Fruit fly (Drosophila melanogaster) whole organism, wandering third instar larva: ENCODE measurements around the gene Prp3.
A peak's percentile ranks its signal among the peaks of the same experiment; 100 is the strongest.

Experiments
- Abd-B ChIP-seq: fragments of >200 bp; optimal IDR thresholded peaks from 2 replicates; lab custom pipeline; 2017; ENCODE audit warnings: missing biosample characterization, missing genetic modification characterization
- CG32264 ChIP-seq: fragments of 200-800 bp; sonication (Bioruptor generic); optimal IDR thresholded peaks from 2 replicates; lab custom pipeline; 2016; ENCODE audit warnings: missing biosample characterization, missing genetic modification characterization
- CG9705 ChIP-seq: fragments of 200-800 bp; sonication (Bioruptor generic); optimal IDR thresholded peaks from 2 replicates; lab custom pipeline; 2018; ENCODE audit warnings: missing biosample characterization, mild to moderate bottlenecking, missing genetic modification characterization
- CrebA ChIP-seq: fragments of 200-800 bp; sonication (Bioruptor generic); optimal IDR thresholded peaks from 2 replicates; lab custom pipeline; 2016; ENCODE audit warnings: missing biosample characterization, mild to moderate bottlenecking, missing genetic modification characterization, borderline replicate concordance
- Dfd ChIP-seq: fragments of >200 bp; optimal IDR thresholded peaks from 2 replicates; lab custom pipeline; 2017; ENCODE audit warnings: missing biosample characterization, missing genetic modification characterization
- Dif ChIP-seq: fragments of 200-275, 200-300 bp; sonication (Bioruptor generic); optimal IDR thresholded peaks from 2 replicates; lab custom pipeline; 2018; ENCODE audit warnings: missing biosample characterization, missing genetic modification characterization; ENCODE audit not compliant: partially characterized antibody
- GATAd ChIP-seq: sonication (Bioruptor generic); optimal IDR thresholded peaks from 2 replicates; lab custom pipeline; 2016; ENCODE audit warnings: missing biosample characterization, missing genetic modification characterization
- HLH106 ChIP-seq: fragments of 200-800 bp; optimal IDR thresholded peaks from 3 replicates; lab custom pipeline; 2019; ENCODE audit warnings: missing biosample characterization, mild to moderate bottlenecking, missing genetic modification characterization, moderate library complexity
- Hnf4 ChIP-seq: fragments of 200-800 bp; sonication (Bioruptor generic); optimal IDR thresholded peaks from 2 replicates; lab custom pipeline; 2016; ENCODE audit warnings: missing biosample characterization, mild to moderate bottlenecking, missing genetic modification characterization
- Hr78 ChIP-seq: fragments of >200 bp; optimal IDR thresholded peaks from 2 replicates; lab custom pipeline; 2017; ENCODE audit warnings: missing biosample characterization, missing genetic modification characterization
- Hr83 ChIP-seq: fragments of 200-300 bp; sonication (Bioruptor generic); optimal IDR thresholded peaks from 2 replicates; lab custom pipeline; 2016; ENCODE audit warnings: missing biosample characterization, mild to moderate bottlenecking, missing genetic modification characterization, moderate library complexity; ENCODE audit not compliant: poor library complexity, severe bottlenecking
- Jra ChIP-seq: sonication (Bioruptor generic); optimal IDR thresholded peaks from 2 replicates; lab custom pipeline; 2016; ENCODE audit warnings: missing biosample characterization, missing genetic modification characterization
- Mio ChIP-seq: sonication (Bioruptor generic); optimal IDR thresholded peaks from 2 replicates; lab custom pipeline; 2016; ENCODE audit warnings: missing biosample characterization, missing genetic modification characterization
- Myc ChIP-seq: fragments of >200 bp; optimal IDR thresholded peaks from 2 replicates; lab custom pipeline; 2017
- N ChIP-seq: fragments of >200 bp; optimal IDR thresholded peaks from 2 replicates; lab custom pipeline; 2018; ENCODE audit warnings: missing biosample characterization, missing external identifiers, missing genetic modification characterization
- OdsH ChIP-seq: fragments of 200-800 bp; sonication (Bioruptor generic); optimal IDR thresholded peaks from 2 replicates; lab custom pipeline; 2016; ENCODE audit warnings: missing biosample characterization, mild to moderate bottlenecking, missing genetic modification characterization
- Rel ChIP-seq, 2 experiments: fragments of 200-800 bp; sonication (Bioruptor generic) in 1 of 2; optimal IDR thresholded peaks; 2 replicates in 1 of 2; 3 replicates in 1 of 2; lab custom pipeline; 2016 to 2019; ENCODE audit warnings: mild to moderate bottlenecking in 2 of 2, missing biosample characterization in 2 of 2, missing genetic modification characterization in 2 of 2, moderate library complexity in 1 of 2
- Sp1 ChIP-seq: fragments of 200-800 bp; sonication (Bioruptor generic); optimal IDR thresholded peaks from 3 replicates; lab custom pipeline; 2019; ENCODE audit warnings: missing biosample characterization, mild to moderate bottlenecking, missing genetic modification characterization, moderate library complexity
- Vsx2 ChIP-seq: fragments of 200-300, 225-300 bp; sonication (Bioruptor generic); optimal IDR thresholded peaks from 2 replicates; lab custom pipeline; 2018; ENCODE audit warnings: missing biosample characterization, missing genetic modification characterization; ENCODE audit not compliant: partially characterized antibody
- br ChIP-seq: fragments of 200-800 bp; sonication (Bioruptor generic); optimal IDR thresholded peaks from 2 replicates; lab custom pipeline; 2016; ENCODE audit warnings: missing biosample characterization, missing genetic modification characterization
- brk ChIP-seq: fragments of 200-800 bp; sonication (Bioruptor generic); optimal IDR thresholded peaks from 2 replicates; lab custom pipeline; 2016; ENCODE audit warnings: missing biosample characterization, mild to moderate bottlenecking, missing genetic modification characterization
- dl ChIP-seq, 2 experiments: fragments of 175-275, 200-275 bp in 1 of 2; fragments of 200-275 bp in 1 of 2; sonication (Bioruptor generic); optimal IDR thresholded peaks; lab custom pipeline; 2018; ENCODE audit warnings: mild to moderate bottlenecking in 2 of 2, missing biosample characterization in 2 of 2, missing genetic modification characterization in 2 of 2, moderate library complexity in 2 of 2; ENCODE audit not compliant: partially characterized antibody in 2 of 2, insufficient read depth in 1 of 2
- dmrt93B ChIP-seq: fragments of 200-800 bp; sonication (Bioruptor generic); optimal IDR thresholded peaks from 2 replicates; lab custom pipeline; 2018; ENCODE audit warnings: missing biosample characterization, mild to moderate bottlenecking, missing genetic modification characterization
- dsf ChIP-seq: sonication (Bioruptor generic); optimal IDR thresholded peaks from 2 replicates; lab custom pipeline; 2016; ENCODE audit warnings: missing biosample characterization, missing genetic modification characterization, borderline replicate concordance
- ey ChIP-seq: fragments of 200-800 bp; sonication (Bioruptor generic); optimal IDR thresholded peaks from 2 replicates; lab custom pipeline; 2016; ENCODE audit warnings: missing biosample characterization, missing genetic modification characterization
- foxo ChIP-seq, 2 experiments: fragments of 200-800 bp; sonication (Bioruptor generic); optimal IDR thresholded peaks; 2 replicates in 1 of 2; 3 replicates in 1 of 2; lab custom pipeline; 2016 to 2017; ENCODE audit warnings: missing biosample characterization in 2 of 2, missing genetic modification characterization in 2 of 2
- fru ChIP-seq: fragments of 200-800 bp; sonication (Bioruptor generic); optimal IDR thresholded peaks from 3 replicates; lab custom pipeline; 2016; ENCODE audit warnings: missing biosample characterization, mild to moderate bottlenecking, missing genetic modification characterization
- h ChIP-seq: fragments of 200-800 bp; sonication (Bioruptor generic); optimal IDR thresholded peaks from 3 replicates; lab custom pipeline; 2016; ENCODE audit warnings: missing biosample characterization, mild to moderate bottlenecking, missing genetic modification characterization
- jim ChIP-seq: fragments of 175-275, 200-325 bp; sonication (Bioruptor generic); optimal IDR thresholded peaks from 2 replicates; lab custom pipeline; 2016; ENCODE audit warnings: missing biosample characterization, mild to moderate bottlenecking, missing genetic modification characterization
- lola ChIP-seq: fragments of >200 bp; optimal IDR thresholded peaks from 2 replicates; lab custom pipeline; 2017; ENCODE audit warnings: missing biosample characterization, missing genetic modification characterization
- pan ChIP-seq: fragments of >200 bp; optimal IDR thresholded peaks from 2 replicates; lab custom pipeline; 2017
- psq ChIP-seq: fragments of 200-800 bp; sonication (Bioruptor generic); optimal IDR thresholded peaks from 3 replicates; lab custom pipeline; 2017; ENCODE audit warnings: missing biosample characterization, mild to moderate bottlenecking, missing genetic modification characterization, moderate library complexity
- rgr ChIP-seq: fragments of 200-800 bp; sonication (Bioruptor generic); optimal IDR thresholded peaks from 3 replicates; lab custom pipeline; 2016; ENCODE audit warnings: missing biosample characterization, mild to moderate bottlenecking, missing genetic modification characterization
- sage ChIP-seq: fragments of 200-800 bp; sonication (Bioruptor generic); optimal IDR thresholded peaks from 2 replicates; lab custom pipeline; 2016; ENCODE audit warnings: missing biosample characterization, mild to moderate bottlenecking, missing genetic modification characterization
- sv ChIP-seq: fragments of 200-800 bp; sonication (Bioruptor generic); optimal IDR thresholded peaks from 3 replicates; lab custom pipeline; 2016; ENCODE audit warnings: missing biosample characterization, missing genetic modification characterization
- tai ChIP-seq: sonication (Bioruptor generic); optimal IDR thresholded peaks from 2 replicates; lab custom pipeline; 2016; ENCODE audit warnings: missing biosample characterization, missing genetic modification characterization
- usp ChIP-seq: fragments of >200 bp; optimal IDR thresholded peaks from 2 replicates; lab custom pipeline; 2017; ENCODE audit warnings: missing biosample characterization, missing genetic modification characterization
- woc ChIP-seq: sonication (Bioruptor generic); optimal IDR thresholded peaks from 2 replicates; lab custom pipeline; 2016; ENCODE audit warnings: missing biosample characterization, mild to moderate bottlenecking, missing genetic modification characterization

Prp3 gene

dm6 chr3L:19872465-19872883, 37.6 kb upstream of the Prp3 start:
- TF ChIP-seq br (GFP tag; lab: Kevin White, UChicago) (peak; percentile 33), h (peak; percentile 88), foxo (GFP tag; optimal IDR thresholded peaks at IDR 0.05; lab: Kevin White, UChicago) (no peak), sv (no peak), psq (GFP tag; lab: Kevin White, UChicago) (peak; percentile 29), CG32264 (GFP tag; lab: Kevin White, UChicago) (no peak), Sp1 (peak; percentile 18), Hr78 (no peak), Rel (GFP tag; optimal IDR thresholded peaks at IDR 0.05; lab: Kevin White, UChicago) (no peak), Rel (tag; optimal IDR thresholded peaks at IDR 0.05; lab: Kevin White, UChicago) (peak; percentile 58), usp (no peak), fru (GFP tag; lab: Kevin White, UChicago) (no peak), ey (GFP tag; lab: Kevin White, UChicago) (no peak), dsf (no peak), Dfd (GFP tag; lab: Kevin White, UChicago) (no peak), N (GFP tag; lab: Kevin White, UChicago) (no peak), woc (GFP tag; lab: Kevin White, UChicago) (no peak), Abd-B (GFP tag; lab: Kevin White, UChicago) (no peak), Vsx2 (peak; percentile 94)
- TF ChIP-seq, all 38 proteins: peak for 6

- no peak for TF ChIP-seq woc (GFP tag; lab: Kevin White, UChicago)
- no peak for TF ChIP-seq Rel (GFP tag; optimal IDR thresholded peaks at IDR 0.05; lab: Kevin White, UChicago)
- TF ChIP-seq Rel (tag; optimal IDR thresholded peaks at IDR 0.05; lab: Kevin White, UChicago) = peak; percentile 91
- no peak for TF ChIP-seq pan (lab: Kevin White, UChicago)
- TF ChIP-seq, all 38 proteins: peak for 1
Measured at dm6 chr3L:19873488-19873887, 36.6 kb upstream of the Prp3 start.

dm6 chr3L:19895556-19895995, 14.5 kb upstream of the Prp3 start:
- TF ChIP-seq Abd-B (GFP tag; lab: Kevin White, UChicago) (no peak), foxo (GFP tag; optimal IDR thresholded peaks at IDR 0.05; lab: Kevin White, UChicago) (no peak), sv (no peak), Myc (lab: Kevin White, UChicago) (no peak), lola (GFP tag; lab: Kevin White, UChicago) (no peak), tai (GFP tag; lab: Kevin White, UChicago) (no peak), HLH106 (tag; lab: Kevin White, UChicago) (no peak), usp (no peak), rgr (peak; percentile 25), jim (GFP tag; lab: Kevin White, UChicago) (no peak), OdsH (GFP tag; lab: Kevin White, UChicago) (peak; percentile 13), CrebA (GFP tag; lab: Kevin White, UChicago) (no peak), br (GFP tag; lab: Kevin White, UChicago) (no peak), N (GFP tag; lab: Kevin White, UChicago) (no peak), dsf (no peak), Sp1 (no peak), dmrt93B (GFP tag; lab: Kevin White, UChicago) (no peak), CG32264 (GFP tag; lab: Kevin White, UChicago) (no peak), psq (GFP tag; lab: Kevin White, UChicago) (peak; percentile 65), Dfd (GFP tag; lab: Kevin White, UChicago) (no peak), Rel (GFP tag; optimal IDR thresholded peaks at IDR 0.05; lab: Kevin White, UChicago) (no peak), Rel (tag; optimal IDR thresholded peaks at IDR 0.05; lab: Kevin White, UChicago) (peak; percentile 81), Jra (no peak), ey (GFP tag; lab: Kevin White, UChicago) (no peak), Vsx2 (peak; percentile 84), pan (lab: Kevin White, UChicago) (no peak), Hnf4 (no peak), woc (GFP tag; lab: Kevin White, UChicago) (no peak), h (peak; percentile 54), sage (GFP tag; lab: Kevin White, UChicago) (peak; percentile 15), Mio (GFP tag; lab: Kevin White, UChicago) (no peak), GATAd (GFP tag; lab: Kevin White, UChicago) (no peak), Hr83 (GFP tag; lab: Kevin White, UChicago) (peak; percentile 51), Dif (GFP tag; lab: Kevin White, UChicago) (peak; percentile 82), dl (GFP tag; optimal IDR thresholded peaks at IDR 0.05; lab: Kevin White, UChicago; ENCODE audit: insufficient read depth in 1 of 2, partially characterized antibody in 2 of 2) (peak; percentile 81 to 92), CG9705 (no peak), Hr78 (no peak), fru (GFP tag; lab: Kevin White, UChicago) (no peak), brk (GFP tag; lab: Kevin White, UChicago) (no peak)
- TF ChIP-seq, all 38 proteins: peak for 10
